Worm (Caenorhabditis elegans): ENCODE data around the gene tni-4.

Gene tni-4

DNA sequence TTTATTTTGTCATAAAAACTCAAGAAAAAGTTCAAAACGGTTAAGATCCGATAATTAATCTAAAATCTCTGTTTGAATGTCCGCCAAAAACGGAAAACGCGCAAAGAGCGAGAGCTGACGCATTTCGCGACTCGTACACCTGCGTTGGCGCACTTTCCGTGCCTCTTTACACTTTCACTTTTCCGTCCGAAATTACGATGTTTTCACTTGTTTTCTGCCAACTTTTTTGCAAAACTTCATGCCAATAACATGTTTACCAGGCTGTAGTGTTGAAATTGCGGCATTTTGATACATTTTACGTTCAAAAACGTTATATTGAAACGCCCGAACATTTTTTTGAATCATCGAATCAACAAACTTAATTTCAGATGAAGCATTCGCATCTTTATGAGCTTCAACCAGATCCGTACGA lies 20.6 kb upstream of the tni-4 start, which contains the start of gene W03F8.4:
Gene W03F8.4 (plus strand): TSS at position 369 of the 412 bp plus-strand sequence.
- TF ChIP-seq egl-13 (tag; optimal IDR thresholded peaks at IDR 0.05), result peak; percentile 93
- no peak for TF ChIP-seq ces-1 (GFP tag; optimal IDR thresholded peaks at IDR 0.05)
- TF ChIP-seq elt-2 (tag; optimal IDR thresholded peaks at IDR 0.05), result peak; percentile 82
- no peak for TF ChIP-seq alr-1 (tag; optimal IDR thresholded peaks at IDR 0.05; ENCODE audit: borderline replicate concordance)
- peak; percentile 93 for TF ChIP-seq isw-1 (GFP tag; IDR thresholded peaks at IDR 0.05)
- peak; percentile 97 for TF ChIP-seq tbx-2 (tag; optimal IDR thresholded peaks at IDR 0.05)
- no peak for TF ChIP-seq sptf-1 (tag; optimal IDR thresholded peaks at IDR 0.05)
- peak; percentile 54 for TF ChIP-seq hpl-2 (GFP tag; optimal IDR thresholded peaks at IDR 0.05)
- TF ChIP-seq ceh-63 (GFP tag; optimal IDR thresholded peaks at IDR 0.05), result no peak
- TF ChIP-seq unc-62 (GFP tag; optimal IDR thresholded peaks at IDR 0.05), result peak; percentile 58
- TF ChIP-seq unc-130 (tag; optimal IDR thresholded peaks at IDR 0.05), result peak; percentile 96
- TF ChIP-seq nhr-12 (tag; optimal IDR thresholded peaks at IDR 0.05), result no peak
- peak; percentile 67 for TF ChIP-seq fkh-10 (GFP tag; optimal IDR thresholded peaks at IDR 0.05)
- peak; percentile 89 for TF ChIP-seq nhr-11 (tag; optimal IDR thresholded peaks at IDR 0.05)
- peak; percentile 67 for TF ChIP-seq mef-2 (tag; optimal IDR thresholded peaks at IDR 0.05)
- TF ChIP-seq nhr-28 (tag; optimal IDR thresholded peaks at IDR 0.05), result no peak
- peak; percentile 83 for TF ChIP-seq fkh-8 (tag; optimal IDR thresholded peaks at IDR 0.05)
- peak; percentile 96 for TF ChIP-seq nhr-20 (tag; optimal IDR thresholded peaks at IDR 0.05)
- peak; percentile 99 for TF ChIP-seq nhr-85 (tag)
- no peak for TF ChIP-seq tlp-1 (tag; optimal IDR thresholded peaks at IDR 0.05)
- peak; percentile 78 for TF ChIP-seq efl-3 (GFP tag; optimal IDR thresholded peaks at IDR 0.05)
- TF ChIP-seq fos-1 (tag; optimal IDR thresholded peaks at IDR 0.05), result peak; percentile 83
- TF ChIP-seq jun-1 (tag; optimal IDR thresholded peaks at IDR 0.05), result peak; percentile 92
- peak; percentile 95 to 96 for TF ChIP-seq lsy-2 (tag; optimal IDR thresholded peaks at IDR 0.05)
- peak in 1 of 2 experiments; percentile 82 for TF ChIP-seq mdl-1 (tag; optimal IDR thresholded peaks at IDR 0.05)
- TF ChIP-seq lin-39 (tag; optimal IDR thresholded peaks at IDR 0.05), result peak; percentile 96
- TF ChIP-seq sox-4 (tag; optimal IDR thresholded peaks at IDR 0.05), result peak; percentile 87
- peak; percentile 84 for TF ChIP-seq pax-3 (tag; optimal IDR thresholded peaks at IDR 0.05)
- peak in 4 of 6 experiments; percentile 32 to 95 (median 88) for TF ChIP-seq elt-3 (tag; optimal IDR thresholded peaks at IDR 0.05)
- TF ChIP-seq nhr-237 (tag; optimal IDR thresholded peaks at IDR 0.05), result peak; percentile 51
- TF ChIP-seq lin-14 (GFP tag; optimal IDR thresholded peaks at IDR 0.05), result peak; percentile 95
- TF ChIP-seq nhr-19 (GFP tag; conservative IDR thresholded peaks at IDR 0.05), result peak; percentile 96
- peak; percentile 75 for TF ChIP-seq F16B12.6 (tag; optimal IDR thresholded peaks at IDR 0.05)
- TF ChIP-seq nhr-77 (tag; optimal IDR thresholded peaks at IDR 0.05), result peak; percentile 88
- TF ChIP-seq ceh-90 (tag; optimal IDR thresholded peaks at IDR 0.05), result peak; percentile 55
- no peak for TF ChIP-seq nhr-76 (tag; optimal IDR thresholded peaks at IDR 0.05)
- peak; percentile 93 for TF ChIP-seq irx-1 (tag; optimal IDR thresholded peaks at IDR 0.05)
- TF ChIP-seq swsn-7 (tag; optimal IDR thresholded peaks at IDR 0.05), result peak; percentile 96
- peak in 1 of 2 experiments; percentile 43 for TF ChIP-seq egl-27 (tag; optimal IDR thresholded peaks at IDR 0.05)
- no peak for TF ChIP-seq pqm-1 (tag; optimal IDR thresholded peaks at IDR 0.05)
- TF ChIP-seq unc-30 (tag; optimal IDR thresholded peaks at IDR 0.05), result no peak
- peak; percentile 43 for TF ChIP-seq vab-15 (tag; optimal IDR thresholded peaks at IDR 0.05)
- TF ChIP-seq ztf-11 (tag; optimal IDR thresholded peaks at IDR 0.05), result peak; percentile 52 to 77
- peak; percentile 88 for TF ChIP-seq mab-9 (GFP tag; IDR thresholded peaks at IDR 0.05)
- peak; percentile 90 for TF ChIP-seq snpc-4 (tag; optimal IDR thresholded peaks at IDR 0.05)
- TF ChIP-seq lin-35 (GFP tag; optimal IDR thresholded peaks at IDR 0.05), result peak; percentile 99
- TF ChIP-seq xbp-1 (tag; optimal IDR thresholded peaks at IDR 0.05), result peak; percentile 94
- TF ChIP-seq unc-86 (tag; optimal IDR thresholded peaks at IDR 0.05), result peak; percentile 91
- TF ChIP-seq hlh-17 (GFP tag; optimal IDR thresholded peaks at IDR 0.05; ENCODE audit: borderline replicate concordance), result no peak
- peak; percentile 75 for TF ChIP-seq pag-3 (tag; optimal IDR thresholded peaks at IDR 0.05; ENCODE audit: borderline replicate concordance, insufficient read depth)
- peak; percentile 91 for TF ChIP-seq ztf-4 (tag; optimal IDR thresholded peaks at IDR 0.05)
- peak; percentile 98 for TF ChIP-seq nhr-90 (tag; optimal IDR thresholded peaks at IDR 0.05; ENCODE audit: poor library complexity)
- peak; percentile 85 for TF ChIP-seq aly-2 (tag; optimal IDR thresholded peaks at IDR 0.05)
